Worm (Caenorhabditis elegans): Measurements from ENCODE around the gene F07A11.5.

F07A11.5 gene

DNA sequence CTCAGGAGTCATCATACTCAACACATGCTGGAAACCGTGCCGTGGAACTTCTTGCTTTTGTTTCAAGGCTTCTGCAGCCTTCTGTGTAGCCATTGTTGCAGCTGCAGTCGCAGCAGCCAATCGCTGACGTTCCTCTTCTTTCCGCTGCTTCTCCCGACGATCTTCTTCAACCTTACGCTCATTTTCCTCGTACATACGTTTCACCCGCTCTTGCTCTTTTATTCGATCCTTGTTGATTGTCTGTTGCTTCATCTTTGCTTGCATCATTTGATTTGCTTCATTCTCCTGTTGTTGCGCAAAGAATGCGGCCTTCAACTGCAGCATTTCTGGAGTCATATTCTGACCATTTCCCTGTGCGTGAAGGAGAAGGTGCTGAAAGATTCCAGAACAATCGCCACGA lies 10.5 kb downstream of the F07A11.5 start:
- no peak for TF ChIP-seq ztf-29 (GFP tag; IDR thresholded peaks at IDR 0.05)
- no peak for TF ChIP-seq T22C8.4 (GFP tag; IDR thresholded peaks at IDR 0.05)
- no peak for TF ChIP-seq klf-2 (GFP tag; conservative IDR thresholded peaks at IDR 0.05)
- no peak for TF ChIP-seq tab-1 (GFP tag; IDR thresholded peaks at IDR 0.05)
- TF ChIP-seq cog-1 (tag; optimal IDR thresholded peaks at IDR 0.05) = no peak
- no peak for TF ChIP-seq ztf-23 (GFP tag; IDR thresholded peaks at IDR 0.05)
- TF ChIP-seq med-1 (GFP tag; optimal IDR thresholded peaks at IDR 0.05; ENCODE audit: insufficient read depth) = no peak
- TF ChIP-seq ref-1 (GFP tag; conservative IDR thresholded peaks at IDR 0.05) = no peak

DNA sequence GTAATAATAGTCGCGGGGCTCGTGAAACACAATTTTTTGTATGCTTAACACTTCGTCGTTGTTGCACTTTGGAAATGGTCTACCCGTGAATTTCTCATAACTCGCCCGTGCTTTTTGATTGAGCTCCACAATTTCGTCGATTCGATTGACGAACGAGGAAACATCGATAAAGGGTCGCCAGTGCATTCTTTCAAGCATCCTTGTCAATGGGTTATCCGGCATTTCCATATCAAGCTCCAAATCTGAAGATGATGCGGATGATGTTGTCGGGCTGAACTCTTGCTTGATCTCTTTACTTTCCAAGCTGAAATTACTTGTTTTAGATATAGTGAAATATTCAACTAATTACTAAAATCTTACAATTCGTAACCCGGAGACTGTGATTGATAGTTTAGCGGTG lies 15.8 kb downstream of the F07A11.5 start:
- TF ChIP-seq flt-1 (GFP tag; IDR thresholded peaks at IDR 0.05) = no peak
- no peak for TF ChIP-seq klf-2 (GFP tag; conservative IDR thresholded peaks at IDR 0.05)
- no peak for TF ChIP-seq ztf-29 (GFP tag; IDR thresholded peaks at IDR 0.05)
- no peak for TF ChIP-seq T22C8.4 (GFP tag; IDR thresholded peaks at IDR 0.05)
- TF ChIP-seq med-1 (GFP tag; optimal IDR thresholded peaks at IDR 0.05; ENCODE audit: insufficient read depth) = no peak
- TF ChIP-seq ref-1 (GFP tag; conservative IDR thresholded peaks at IDR 0.05) = no peak
- no peak for TF ChIP-seq tab-1 (GFP tag; IDR thresholded peaks at IDR 0.05)
- TF ChIP-seq ztf-23 (GFP tag; IDR thresholded peaks at IDR 0.05) = no peak
- no peak for TF ChIP-seq cog-1 (tag; optimal IDR thresholded peaks at IDR 0.05)

DNA sequence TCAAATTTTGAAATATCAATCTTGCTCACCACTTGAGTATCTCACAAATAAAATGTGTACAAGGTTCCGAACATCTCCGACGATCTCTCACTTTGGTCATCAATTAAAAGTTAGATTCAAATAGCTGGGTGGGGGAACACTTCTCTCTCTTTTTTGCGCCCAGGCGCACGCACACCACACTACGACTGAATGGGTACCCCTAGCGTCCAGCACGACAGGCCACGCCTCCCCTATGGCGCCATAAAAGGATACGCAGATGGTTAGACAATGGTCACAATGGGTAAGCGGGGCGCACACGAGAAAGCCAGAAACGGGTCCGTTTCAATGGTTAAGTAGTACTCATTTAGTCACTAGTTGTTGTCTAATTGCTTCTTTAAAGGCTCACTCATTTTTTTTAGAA lies 17.9 kb downstream of the F07A11.5 start:
- no peak for TF ChIP-seq tab-1 (GFP tag; IDR thresholded peaks at IDR 0.05)
- TF ChIP-seq cog-1 (tag; optimal IDR thresholded peaks at IDR 0.05) = no peak
- TF ChIP-seq T22C8.4 (GFP tag; IDR thresholded peaks at IDR 0.05) = no peak
- no peak for TF ChIP-seq klf-2 (GFP tag; conservative IDR thresholded peaks at IDR 0.05)
- no peak for TF ChIP-seq ztf-29 (GFP tag; IDR thresholded peaks at IDR 0.05)
- no peak for TF ChIP-seq med-1 (GFP tag; optimal IDR thresholded peaks at IDR 0.05; ENCODE audit: insufficient read depth)
- TF ChIP-seq flt-1 (GFP tag; IDR thresholded peaks at IDR 0.05) = no peak
- TF ChIP-seq ztf-23 (GFP tag; IDR thresholded peaks at IDR 0.05) = no peak
- TF ChIP-seq ref-1 (GFP tag; conservative IDR thresholded peaks at IDR 0.05) = no peak

DNA sequence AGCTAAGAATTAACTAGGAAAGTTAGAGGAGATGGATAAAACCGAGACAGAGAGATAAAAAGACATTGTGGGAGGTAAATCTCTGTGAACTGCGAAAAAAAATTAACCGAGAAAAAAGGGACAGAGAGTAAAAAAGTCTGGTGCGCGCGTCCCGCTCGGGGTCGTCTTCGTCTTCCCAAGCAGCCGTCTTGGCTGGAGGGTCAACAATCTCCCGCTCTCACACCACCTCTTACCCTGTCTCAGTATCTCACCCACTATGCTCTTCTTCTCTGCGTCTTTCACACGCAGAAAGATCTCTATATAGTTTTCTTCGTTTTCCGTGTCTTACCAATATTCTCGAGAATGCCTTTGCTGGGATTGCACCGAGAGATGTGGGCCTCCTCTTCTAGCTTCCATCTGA lies 20.6 kb downstream of the F07A11.5 start:
- no peak for TF ChIP-seq tab-1 (GFP tag; IDR thresholded peaks at IDR 0.05)
- TF ChIP-seq T22C8.4 (GFP tag; IDR thresholded peaks at IDR 0.05) = no peak
- TF ChIP-seq ref-1 (GFP tag; conservative IDR thresholded peaks at IDR 0.05) = 0 out of 2 replicates have a peak, but pooled peaks have one; percentile 6

DNA sequence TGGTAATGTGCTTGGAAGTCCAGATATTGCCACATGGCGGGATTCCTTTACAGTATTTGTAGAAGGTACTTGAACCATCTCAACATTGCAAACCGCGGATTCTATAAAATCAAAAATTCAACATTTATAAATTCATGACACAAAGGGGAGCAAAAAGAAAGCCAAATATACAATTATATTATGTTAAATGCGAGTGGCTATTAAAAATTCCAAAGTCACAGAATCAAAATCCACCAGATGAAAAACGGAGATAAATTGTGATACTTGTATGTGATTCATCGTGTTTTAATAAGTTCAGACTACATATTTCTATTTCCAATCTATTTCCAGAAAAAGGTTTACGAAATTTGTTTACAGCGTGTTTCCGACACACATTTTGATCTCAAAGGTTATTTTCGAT lies 21.4 kb downstream of the F07A11.5 start, which contains the start of gene din-1:
TSS of gene din-1 (minus strand) at position 101 of the 400 bp plus-strand sequence.
- TF ChIP-seq tab-1 (GFP tag; IDR thresholded peaks at IDR 0.05) (no peak), ref-1 (GFP tag; conservative IDR thresholded peaks at IDR 0.05) (no peak), flt-1 (GFP tag; IDR thresholded peaks at IDR 0.05) (no peak), klf-2 (GFP tag; conservative IDR thresholded peaks at IDR 0.05) (no peak), med-1 (GFP tag; optimal IDR thresholded peaks at IDR 0.05; ENCODE audit: insufficient read depth) (no peak), ztf-29 (GFP tag; IDR thresholded peaks at IDR 0.05) (no peak), ztf-23 (GFP tag; IDR thresholded peaks at IDR 0.05) (no peak), cog-1 (tag; optimal IDR thresholded peaks at IDR 0.05) (no peak), T22C8.4 (GFP tag; IDR thresholded peaks at IDR 0.05) (no peak)

DNA sequence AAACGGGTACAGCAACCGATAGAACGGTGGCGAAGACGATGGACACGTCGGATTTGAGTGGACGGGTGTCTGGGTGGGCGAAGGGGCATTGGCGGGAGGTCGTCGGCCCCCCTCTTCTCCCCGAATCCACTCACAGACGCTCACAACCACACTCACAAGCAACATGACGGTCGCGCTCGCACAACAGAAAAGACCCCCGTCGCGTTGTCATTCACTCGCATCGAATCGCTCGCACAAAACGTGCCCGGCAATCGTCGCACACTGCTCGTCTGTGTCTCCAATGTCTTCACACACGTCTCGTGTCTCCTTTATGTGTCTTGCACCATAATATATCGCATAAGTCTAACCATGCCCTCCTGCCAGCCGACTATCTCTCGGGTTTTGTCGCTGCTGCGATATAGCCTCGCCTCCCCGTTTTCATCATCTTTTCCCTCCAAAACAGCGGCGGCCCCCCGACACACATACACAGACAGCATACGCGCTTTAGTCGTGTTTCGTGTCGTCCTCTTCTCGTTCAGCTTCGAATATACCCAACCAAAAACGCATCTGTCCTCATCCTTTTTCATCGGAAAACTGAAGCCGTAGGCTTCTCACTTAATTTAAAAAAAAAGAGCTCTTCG lies 22.1 kb downstream of the F07A11.5 start:
- TF ChIP-seq ztf-23 (GFP tag; IDR thresholded peaks at IDR 0.05) (peak; percentile 55; the same call in 1 of the 2 replicates), flt-1 (GFP tag; IDR thresholded peaks at IDR 0.05) (peak; percentile 80), ref-1 (GFP tag; conservative IDR thresholded peaks at IDR 0.05) (no peak), klf-2 (GFP tag; conservative IDR thresholded peaks at IDR 0.05) (no peak), T22C8.4 (GFP tag; IDR thresholded peaks at IDR 0.05) (peak; percentile 24; the same call in 1 of the 2 replicates), tab-1 (GFP tag; IDR thresholded peaks at IDR 0.05) (0 out of 2 replicates have a peak, but pooled peaks have one; percentile 75), med-1 (GFP tag; optimal IDR thresholded peaks at IDR 0.05; ENCODE audit: insufficient read depth) (no peak), cog-1 (tag; optimal IDR thresholded peaks at IDR 0.05) (peak; percentile 89), ztf-29 (GFP tag; IDR thresholded peaks at IDR 0.05) (no peak)

DNA sequence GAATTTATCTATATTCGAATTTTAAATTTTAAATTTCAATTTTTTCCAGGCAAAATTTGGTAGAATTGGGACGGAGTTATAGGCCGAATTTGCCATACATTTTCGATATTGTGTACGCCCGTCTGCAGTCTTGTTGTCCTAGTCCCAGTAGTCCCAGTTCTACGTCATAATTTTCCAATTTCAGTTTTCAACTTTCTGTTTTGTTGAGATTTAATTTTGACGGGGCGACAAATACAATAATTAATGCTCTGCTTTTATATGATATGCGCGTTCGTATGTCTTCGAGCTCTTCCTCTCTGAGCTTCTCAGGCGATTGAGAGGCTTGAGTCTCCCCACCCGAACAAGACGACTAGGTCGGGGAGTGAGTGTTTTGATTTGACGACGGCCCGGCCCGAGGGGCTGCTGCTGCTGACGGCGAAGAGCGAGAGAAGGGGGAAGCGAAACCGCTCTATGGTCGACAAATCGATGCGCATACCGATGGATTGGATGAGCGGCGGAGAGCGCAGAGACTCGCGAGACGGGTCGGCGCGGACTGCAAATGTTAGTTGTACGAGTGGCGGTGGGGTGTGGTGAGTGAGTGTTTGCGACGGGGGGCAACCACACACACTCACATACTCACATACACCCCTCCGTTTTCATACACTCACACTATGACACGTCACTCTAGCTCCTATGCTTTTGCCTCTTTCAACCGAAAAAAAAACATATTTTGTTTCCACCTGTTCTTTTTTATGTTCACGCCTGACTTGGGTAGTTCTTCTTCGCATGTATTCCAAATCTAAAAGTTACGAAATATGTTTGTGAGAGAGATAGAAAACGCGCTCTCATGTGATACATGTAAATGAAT lies 22.8 kb downstream of the F07A11.5 start:
- TF ChIP-seq klf-2 (GFP tag; conservative IDR thresholded peaks at IDR 0.05) = 0 out of 2 replicates have a peak, but pooled peaks have one; percentile 40
- TF ChIP-seq T22C8.4 (GFP tag; IDR thresholded peaks at IDR 0.05) = peak; percentile 83
- TF ChIP-seq ref-1 (GFP tag; conservative IDR thresholded peaks at IDR 0.05) = no peak
- TF ChIP-seq med-1 (GFP tag; optimal IDR thresholded peaks at IDR 0.05; ENCODE audit: insufficient read depth) = no peak
- TF ChIP-seq tab-1 (GFP tag; IDR thresholded peaks at IDR 0.05) = peak; percentile 75
- TF ChIP-seq cog-1 (tag; optimal IDR thresholded peaks at IDR 0.05) = peak; percentile 93
- TF ChIP-seq ztf-29 (GFP tag; IDR thresholded peaks at IDR 0.05) = peak; percentile 71
- TF ChIP-seq ztf-23 (GFP tag; IDR thresholded peaks at IDR 0.05) = peak; percentile 83; the same call in 1 of the 2 replicates
- TF ChIP-seq flt-1 (GFP tag; IDR thresholded peaks at IDR 0.05) = peak; percentile 80

DNA sequence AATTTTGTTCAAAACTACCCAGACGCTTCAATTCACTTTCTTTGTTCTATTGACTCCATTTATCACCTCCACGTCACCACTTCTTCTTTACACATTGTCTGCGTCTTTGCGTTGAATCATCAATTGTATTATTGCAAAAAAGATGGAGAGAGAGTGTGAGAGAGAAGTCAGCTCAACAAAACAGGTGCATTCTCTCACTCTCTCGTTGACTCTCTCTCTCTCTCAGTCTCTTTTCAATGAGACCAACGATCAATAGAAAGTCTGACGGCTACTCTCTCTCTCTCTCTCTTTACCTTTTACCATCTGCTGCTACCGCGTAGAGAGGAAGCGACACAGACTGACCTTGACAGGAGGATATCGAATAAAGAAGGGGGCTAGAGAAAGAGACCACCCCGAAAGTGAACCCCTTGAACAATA lies 23.7 kb downstream of the F07A11.5 start:
- peak; percentile 75 for TF ChIP-seq T22C8.4 (GFP tag; IDR thresholded peaks at IDR 0.05)
- peak; percentile 64; the same call in 1 of the 2 replicates for TF ChIP-seq ztf-23 (GFP tag; IDR thresholded peaks at IDR 0.05)
- peak; percentile 49; the same call in 1 of the 2 replicates for TF ChIP-seq flt-1 (GFP tag; IDR thresholded peaks at IDR 0.05)
- no peak for TF ChIP-seq med-1 (GFP tag; optimal IDR thresholded peaks at IDR 0.05; ENCODE audit: insufficient read depth)
- 0 out of 2 replicates have a peak, but pooled peaks have one; percentile 41 for TF ChIP-seq tab-1 (GFP tag; IDR thresholded peaks at IDR 0.05)
- peak; percentile 31 for TF ChIP-seq cog-1 (tag; optimal IDR thresholded peaks at IDR 0.05)
- no peak for TF ChIP-seq ref-1 (GFP tag; conservative IDR thresholded peaks at IDR 0.05)
- TF ChIP-seq ztf-29 (GFP tag; IDR thresholded peaks at IDR 0.05) = no peak; the same call in 1 of the 2 replicates
- no peak for TF ChIP-seq klf-2 (GFP tag; conservative IDR thresholded peaks at IDR 0.05)

DNA sequence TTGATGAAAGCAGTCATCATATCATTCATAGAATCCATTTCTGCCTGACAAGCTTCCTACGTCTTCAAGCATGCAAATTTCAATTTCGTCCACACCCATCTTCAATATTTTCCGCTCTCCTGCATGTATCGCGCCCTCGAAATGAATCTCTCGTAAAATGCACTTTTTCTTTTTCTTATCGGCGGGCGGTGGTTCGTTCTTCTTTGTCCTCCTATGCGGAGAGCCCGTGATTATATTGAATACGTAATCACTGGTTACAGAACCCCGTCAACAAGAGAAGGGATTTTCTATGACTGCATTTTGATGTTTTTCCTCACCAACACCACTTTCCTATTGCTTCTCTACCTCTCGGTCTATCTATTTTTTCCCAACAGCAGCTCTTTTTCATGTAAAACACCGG lies 24.5 kb downstream of the F07A11.5 start:
- TF ChIP-seq tab-1 (GFP tag; IDR thresholded peaks at IDR 0.05) = no peak
- 0 out of 2 replicates have a peak, but pooled peaks have one; percentile 16 for TF ChIP-seq flt-1 (GFP tag; IDR thresholded peaks at IDR 0.05)
